Worm (Caenorhabditis elegans) whole organism, midembryonic: ENCODE measurements around the gene Y57E12B.10.

Experiments
- T22C8.4 ChIP-seq: fragments of 200-800 bp; sonication (Bioruptor generic); IDR thresholded peaks from 2 replicates; pipeline ENCODE4 v1.3.6; 2022; ENCODE audit warnings: missing genetic modification characterization, missing compliant biosample characterization
- flt-1 ChIP-seq: fragments of 200-800 bp; sonication (Bioruptor generic); IDR thresholded peaks from 2 replicates; pipeline ENCODE4 v1.3.6; 2022; ENCODE audit warnings: missing genetic modification characterization, missing compliant biosample characterization
- med-1 ChIP-seq: sonication (generic microtip); optimal IDR thresholded peaks from 2 replicates; lab custom pipeline; 2017; ENCODE audit warnings: missing genetic modification characterization, mild to moderate bottlenecking, missing compliant biosample characterization, antibody characterized with exemption, missing genetic modification reagents; ENCODE audit not compliant: insufficient read depth
- ztf-29 ChIP-seq: fragments of 200-800 bp; sonication (Bioruptor generic); IDR thresholded peaks from 2 replicates; pipeline ENCODE4 v1.3.6; 2022; ENCODE audit warnings: missing genetic modification reagents, missing genetic modification characterization, missing compliant biosample characterization

DNA sequence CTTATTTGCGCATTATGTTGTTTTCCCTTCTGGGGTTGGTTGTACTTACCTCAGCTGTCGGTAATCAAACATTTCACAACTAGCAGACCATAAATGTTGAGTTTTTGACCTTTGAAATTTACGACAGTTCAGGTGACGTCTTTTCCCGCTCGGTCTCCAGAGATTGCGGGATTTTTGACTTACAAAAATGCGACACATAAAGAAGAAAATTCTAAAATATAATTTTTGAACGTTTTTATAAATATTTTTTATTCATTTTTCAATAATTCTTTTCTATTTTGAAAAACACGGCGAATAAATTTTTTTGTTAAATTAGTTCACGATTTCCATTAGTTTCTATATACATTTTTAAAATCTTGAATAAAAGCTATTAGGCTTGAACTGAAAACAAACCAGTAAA, 47.0 kb upstream of the Y57E12B.10 start, which contains the start of gene nhr-161:
- no peak for TF ChIP-seq flt-1 (GFP tag; lab: Robert Waterston, UW)
- TF ChIP-seq ztf-29 (GFP tag; lab: Robert Waterston, UW), result no peak
- no peak for TF ChIP-seq med-1 (GFP tag; lab: Kevin White, UChicago)
- TF ChIP-seq T22C8.4 (GFP tag; lab: Robert Waterston, UW), result no peak
